Worm (Caenorhabditis elegans): ENCODE data around the gene F08A7.1.

DNA sequence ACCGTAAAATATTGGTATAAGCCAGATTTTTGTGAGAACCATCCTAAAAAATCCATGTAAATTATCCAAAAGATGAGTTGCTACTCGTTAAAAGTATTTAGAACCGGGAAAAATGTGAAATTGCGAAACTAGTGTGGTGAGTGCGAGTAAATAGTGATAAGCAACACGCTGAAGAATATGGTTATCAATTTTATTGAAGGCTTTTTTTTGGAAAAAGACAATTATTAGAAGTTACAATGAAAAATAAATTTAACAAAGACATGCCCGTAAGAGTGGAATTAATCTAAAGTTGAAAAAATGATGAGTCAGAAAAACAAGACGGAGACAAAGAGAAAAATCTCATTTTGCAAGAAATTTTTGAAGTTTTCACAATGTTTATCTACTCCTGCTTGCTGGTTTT is 25.5 kb downstream of the F08A7.1 start, which contains the start of gene F11E6.6:
- no peak for TF ChIP-seq nhr-12 (tag; optimal IDR thresholded peaks at IDR 0.05)
- TF ChIP-seq lin-13 (tag; optimal IDR thresholded peaks at IDR 0.05) = no peak
- no peak for TF ChIP-seq nhr-237 (tag; optimal IDR thresholded peaks at IDR 0.05)
- no peak for TF ChIP-seq elt-1 (tag; optimal IDR thresholded peaks at IDR 0.05; ENCODE audit: borderline replicate concordance, insufficient read depth)
